Worm (Caenorhabditis elegans) whole organism, L1 larva: ENCODE measurements around the gene Y70C5A.2.

Experiments used
- aly-2 ChIP-seq: fragments of 150-350 bp; optimal IDR thresholded peaks from 2 replicates; lab custom pipeline; 2014; ENCODE audit warnings: missing biosample characterization, missing genetic modification characterization
- fkh-10 ChIP-seq: sonication (generic microtip); optimal IDR thresholded peaks from 2 replicates; lab custom pipeline; 2017; ENCODE audit warnings: missing biosample characterization, missing genetic modification reagents, missing genetic modification characterization
- hlh-4 ChIP-seq: sonication (generic microtip); optimal IDR thresholded peaks from 2 replicates; lab custom pipeline; 2016; ENCODE audit warnings: mild to moderate bottlenecking, missing genetic modification characterization, missing compliant biosample characterization
- lsy-2 ChIP-seq, 2 experiments: fragments of 150-350 bp; optimal IDR thresholded peaks; 2 replicates each; lab custom pipeline; 2014; ENCODE audit warnings: missing biosample characterization in 2 of 2, missing genetic modification characterization in 2 of 2
- nhr-237 ChIP-seq: fragments of 150-350 bp; optimal IDR thresholded peaks from 2 replicates; lab custom pipeline; 2014; ENCODE audit warnings: missing biosample characterization, missing genetic modification characterization
- pag-3 ChIP-seq: sonication (generic microtip); optimal IDR thresholded peaks from 2 replicates; lab custom pipeline; 2017; ENCODE audit warnings: missing genetic modification characterization, mild to moderate bottlenecking, missing compliant biosample characterization, antibody characterized with exemption, borderline replicate concordance; ENCODE audit not compliant: insufficient read depth
- vab-15 ChIP-seq: sonication (generic microtip); optimal IDR thresholded peaks from 2 replicates; lab custom pipeline; 2017; ENCODE audit warnings: missing genotype, mild to moderate bottlenecking, missing genetic modification characterization, missing compliant biosample characterization

DNA sequence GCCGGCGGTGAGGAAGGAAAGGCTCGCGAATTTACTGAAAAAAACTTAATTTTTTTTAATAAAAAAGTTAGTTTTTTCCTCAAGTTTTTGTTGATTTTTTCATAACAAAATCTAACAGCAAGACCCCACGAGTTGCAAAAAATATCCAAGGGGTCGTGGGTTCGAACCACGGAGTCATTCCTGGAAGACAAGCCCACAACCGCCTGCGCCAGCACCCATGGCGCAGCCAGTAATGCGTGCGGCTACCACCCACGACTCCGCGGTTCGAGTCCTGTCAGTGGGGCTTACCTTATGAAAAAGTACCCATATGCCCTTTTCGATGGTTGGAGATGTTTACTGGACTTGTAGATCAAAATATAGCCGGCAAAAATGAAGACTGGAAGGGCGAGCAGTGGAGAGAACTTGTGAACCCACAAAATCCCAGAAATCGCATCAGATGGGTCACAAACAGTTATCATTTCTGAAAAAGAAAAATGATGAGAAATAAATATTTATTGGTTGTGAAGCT, at the start of gene Y70C5A.2:
- no peak for TF ChIP-seq aly-2
- no peak for TF ChIP-seq pag-3 (tag; lab: Kevin White, UChicago)
- TF ChIP-seq hlh-4 (tag; lab: Kevin White, UChicago), result no peak
- TF ChIP-seq fkh-10 (GFP tag; lab: Kevin White, UChicago), result no peak
- no peak for TF ChIP-seq vab-15 (tag; lab: Kevin White, UChicago)
- no peak for TF ChIP-seq lsy-2 (tag; optimal IDR thresholded peaks at IDR 0.05; lab: Kevin White, UChicago)
- no peak for TF ChIP-seq nhr-237 (tag; lab: Kevin White, UChicago)
